Fruit fly (Drosophila melanogaster) whole organism, embryonic: ENCODE data around the gene Cep290.

Source experiments
- Ada2b ChIP-seq: fragments of 200-800 bp; sonication (Bioruptor generic); IDR thresholded peaks from 2 replicates; pipeline ENCODE4 v1.3.6; 2022; ENCODE audit warnings: missing biosample characterization, missing genetic modification characterization
- B-H1 ChIP-seq: fragments of 200-800 bp; sonication (Bioruptor generic); IDR thresholded peaks from 3 replicates; pipeline ENCODE4 v1.3.6; 2022; ENCODE audit warnings: missing biosample characterization, missing genetic modification characterization
- CG10366 ChIP-seq: fragments of 200-800 bp; sonication (Bioruptor generic); IDR thresholded peaks from 2 replicates; pipeline ENCODE4 v1.3.6; 2022; ENCODE audit warnings: missing biosample characterization, missing genetic modification characterization
- CG12104 ChIP-seq: fragments of 200-800 bp; sonication (Bioruptor generic); optimal IDR thresholded peaks from 3 replicates; lab custom pipeline; 2016; ENCODE audit warnings: missing biosample characterization, missing genetic modification characterization
- CG12299 ChIP-seq: fragments of 200-800 bp; sonication (Bioruptor generic); optimal IDR thresholded peaks from 2 replicates; lab custom pipeline; 2018; ENCODE audit warnings: missing biosample characterization, mild to moderate bottlenecking, missing genetic modification characterization
- CG14965 ChIP-seq: fragments of 200-800 bp; sonication (Bioruptor generic); optimal IDR thresholded peaks from 2 replicates; lab custom pipeline; 2016; ENCODE audit warnings: missing biosample characterization, missing genetic modification characterization, borderline replicate concordance
- CG1529 ChIP-seq: fragments of 200-800 bp; sonication (Bioruptor generic); optimal IDR thresholded peaks from 3 replicates; lab custom pipeline; 2018; ENCODE audit warnings: missing biosample characterization, missing genetic modification characterization
- CG17568 ChIP-seq: fragments of 200-800 bp; sonication (Bioruptor generic); optimal IDR thresholded peaks from 2 replicates; lab custom pipeline; 2018; ENCODE audit warnings: missing biosample characterization, mild to moderate bottlenecking, missing genetic modification characterization, moderate library complexity
- CG18262 ChIP-seq: fragments of 200-800 bp; optimal IDR thresholded peaks from 3 replicates; lab custom pipeline; 2019; ENCODE audit warnings: missing biosample characterization, mild to moderate bottlenecking, missing genetic modification characterization, moderate library complexity
- CG31224 ChIP-seq: fragments of 200-800 bp; sonication (Bioruptor generic); IDR thresholded peaks from 2 replicates; pipeline ENCODE4 v1.3.6; 2022; ENCODE audit warnings: missing biosample characterization, missing genetic modification characterization
- CG32767 ChIP-seq: fragments of 200-800 bp; sonication (Bioruptor generic); IDR thresholded peaks from 2 replicates; pipeline ENCODE4 v1.3.6; 2022; ENCODE audit warnings: missing biosample characterization, missing genetic modification characterization
- CG34224 ChIP-seq: fragments of 200-800 bp; sonication (Bioruptor generic); IDR thresholded peaks from 3 replicates; pipeline ENCODE4 v1.3.6; 2022; ENCODE audit warnings: missing biosample characterization, missing genetic modification characterization; ENCODE audit not compliant: partially characterized antibody
- CG4820 ChIP-seq: fragments of 200-800 bp; sonication (Bioruptor generic); optimal IDR thresholded peaks from 3 replicates; lab custom pipeline; 2016; ENCODE audit warnings: missing biosample characterization, missing genetic modification characterization
- CG5245 ChIP-seq: fragments of 200-800 bp; sonication (Bioruptor generic); optimal IDR thresholded peaks from 3 replicates; lab custom pipeline; 2016; ENCODE audit warnings: missing biosample characterization, missing genetic modification characterization
- CG6272 ChIP-seq: fragments of 200-800 bp; sonication (Bioruptor generic); IDR thresholded peaks from 2 replicates; pipeline ENCODE4 v1.3.6; 2022; ENCODE audit warnings: missing biosample characterization, missing genetic modification characterization
- CG6689 ChIP-seq: fragments of 200-800 bp; sonication (Bioruptor generic); IDR thresholded peaks from 2 replicates; pipeline ENCODE4 v1.3.6; 2022; ENCODE audit warnings: missing biosample characterization, missing genetic modification characterization
- CG6791 ChIP-seq: fragments of 200-800 bp; sonication (Bioruptor generic); IDR thresholded peaks from 3 replicates; pipeline ENCODE4 v1.3.6; 2022; ENCODE audit warnings: missing biosample characterization, missing genetic modification characterization; ENCODE audit not compliant: partially characterized antibody
- CG9876 ChIP-seq: fragments of 200-800 bp; sonication (Bioruptor generic); optimal IDR thresholded peaks from 2 replicates; lab custom pipeline; 2016; ENCODE audit warnings: missing biosample characterization, missing genetic modification characterization
- E2f2 ChIP-seq: fragments of 200-800 bp; sonication (Bioruptor generic); IDR thresholded peaks from 2 replicates; pipeline ENCODE4 v1.3.6; 2022; ENCODE audit warnings: missing biosample characterization, missing genetic modification characterization
- Gug ChIP-seq: fragments of 200-800 bp; sonication (Bioruptor generic); IDR thresholded peaks from 4 replicates; pipeline ENCODE4 v1.3.6; 2022; ENCODE audit warnings: missing biosample characterization, missing genetic modification characterization
- HLHmδ ChIP-seq: fragments of 200-800 bp; sonication (Bioruptor generic); optimal IDR thresholded peaks from 2 replicates; lab custom pipeline; 2018; ENCODE audit warnings: missing biosample characterization, mild to moderate bottlenecking, missing genetic modification characterization, moderate library complexity
- Hr78 ChIP-seq, 2 experiments: fragments of 200-800 bp in 1 of 2; fragments of >200 bp in 1 of 2; sonication (Bioruptor generic) in 1 of 2; optimal IDR thresholded peaks; 2 replicates each; lab custom pipeline; 2017 to 2019; ENCODE audit warnings: missing biosample characterization in 2 of 2, missing genetic modification characterization in 2 of 2, mild to moderate bottlenecking in 1 of 2, moderate library complexity in 1 of 2
- Hsf ChIP-seq: fragments of 200-800 bp; sonication (Bioruptor generic); optimal IDR thresholded peaks from 3 replicates; lab custom pipeline; 2016; ENCODE audit warnings: missing biosample characterization, missing genetic modification characterization
- Jarid2 ChIP-seq: fragments of 200-800 bp; sonication (Bioruptor generic); optimal IDR thresholded peaks from 3 replicates; lab custom pipeline; 2017; ENCODE audit warnings: mild to moderate bottlenecking, missing biosample characterization, missing genetic modification reagents, missing genetic modification characterization
- PHDP ChIP-seq: fragments of 200-800 bp; sonication (Bioruptor generic); optimal IDR thresholded peaks from 3 replicates; lab custom pipeline; 2018; ENCODE audit warnings: missing biosample characterization, mild to moderate bottlenecking, missing genetic modification characterization, moderate library complexity
- Pdp1 ChIP-seq, 2 experiments: fragments of 200-800 bp; sonication (Bioruptor generic); optimal IDR thresholded peaks; 3 replicates each; lab custom pipeline; 2016; ENCODE audit warnings: missing biosample characterization in 2 of 2, missing genetic modification characterization in 2 of 2, mild to moderate bottlenecking in 1 of 2, moderate library complexity in 1 of 2
- Scr ChIP-seq: fragments of 200-800 bp; sonication (Bioruptor generic); IDR thresholded peaks from 2 replicates; pipeline ENCODE4 v1.3.6; 2022; ENCODE audit warnings: missing biosample characterization, missing genetic modification characterization; ENCODE audit not compliant: partially characterized antibody
- Sox100B ChIP-seq: fragments of 200-800 bp; sonication (Bioruptor generic); optimal IDR thresholded peaks from 3 replicates; lab custom pipeline; 2018; ENCODE audit warnings: missing biosample characterization, mild to moderate bottlenecking, missing genetic modification characterization
- Sox102F ChIP-seq: fragments of 200-800 bp; sonication (Bioruptor generic); optimal IDR thresholded peaks from 2 replicates; lab custom pipeline; 2018; ENCODE audit warnings: missing biosample characterization, mild to moderate bottlenecking, missing genetic modification characterization, moderate library complexity
- amos ChIP-seq: fragments of 200-800 bp; sonication (Bioruptor generic); IDR thresholded peaks from 2 replicates; pipeline ENCODE4 v1.3.6; 2022; ENCODE audit warnings: missing biosample characterization, missing genetic modification characterization; ENCODE audit not compliant: partially characterized antibody
- bowl ChIP-seq: fragments of 200-800 bp; sonication (Bioruptor generic); IDR thresholded peaks from 2 replicates; pipeline ENCODE4 v1.3.6; 2022; ENCODE audit warnings: missing biosample characterization, missing genetic modification characterization
- corto ChIP-seq: fragments of 200-800 bp; sonication (Bioruptor generic); optimal IDR thresholded peaks from 2 replicates; lab custom pipeline; 2016; ENCODE audit warnings: missing biosample characterization, mild to moderate bottlenecking, missing genetic modification characterization, moderate library complexity
- dan ChIP-seq: fragments of 200-800 bp; sonication (Bioruptor generic); IDR thresholded peaks from 2 replicates; pipeline ENCODE4 v1.3.6; 2022; ENCODE audit warnings: missing biosample characterization, missing genetic modification characterization
- gsb ChIP-seq: fragments of 200-800 bp; sonication (Bioruptor generic); IDR thresholded peaks from 2 replicates; pipeline ENCODE4 v1.3.6; 2022; ENCODE audit warnings: missing biosample characterization, missing genetic modification characterization
- h ChIP-seq: fragments of >200 bp; optimal IDR thresholded peaks from 2 replicates; lab custom pipeline; 2017
- hb ChIP-seq: fragments of 200-800 bp; sonication (Bioruptor generic); IDR thresholded peaks from 3 replicates; pipeline ENCODE4 v1.3.6; 2022; ENCODE audit warnings: missing biosample characterization, missing genetic modification characterization; ENCODE audit not compliant: partially characterized antibody
- jigr1 ChIP-seq: fragments of 200-800 bp; sonication (Bioruptor generic); IDR thresholded peaks from 3 replicates; pipeline ENCODE4 v1.3.6; 2022; ENCODE audit warnings: missing biosample characterization, missing genetic modification characterization
- lola ChIP-seq, 3 experiments: fragments of >200 bp in 2 of 3; fragments of 200-800 bp in 1 of 3; sonication (Bioruptor generic) in 1 of 3; optimal IDR thresholded peaks; 2 replicates each; lab custom pipeline; 2017 to 2019; ENCODE audit warnings: missing biosample characterization in 3 of 3, missing genetic modification characterization in 3 of 3, mild to moderate bottlenecking in 1 of 3, moderate library complexity in 1 of 3
- mam ChIP-seq: fragments of 200-800 bp; sonication (Bioruptor generic); optimal IDR thresholded peaks from 3 replicates; lab custom pipeline; 2016; ENCODE audit warnings: missing biosample characterization, missing genetic modification characterization
- nmo ChIP-seq: fragments of 200-800 bp; sonication (Bioruptor generic); optimal IDR thresholded peaks from 2 replicates; lab custom pipeline; 2018; ENCODE audit warnings: missing biosample characterization, mild to moderate bottlenecking, missing genetic modification characterization, moderate library complexity
- oc ChIP-seq: fragments of 200-800 bp; sonication (Bioruptor generic); optimal IDR thresholded peaks from 2 replicates; lab custom pipeline; 2018; ENCODE audit warnings: missing biosample characterization, mild to moderate bottlenecking, missing genetic modification characterization, moderate library complexity
- pan ChIP-seq, 4 experiments: fragments of >200 bp in 3 of 4; fragments of 200-800 bp in 1 of 4; sonication (Bioruptor generic) in 1 of 4; optimal IDR thresholded peaks in 3 of 4; IDR thresholded peaks in 1 of 4; 2 replicates each; pipeline versions ENCODE4 v1.3.6 to Lab custom; 2017 to 2022; ENCODE audit warnings: missing biosample characterization in 2 of 4, missing genetic modification characterization in 2 of 4, mixed read lengths in 1 of 4
- pho ChIP-seq: fragments of 200-800 bp; sonication (Bioruptor generic); optimal IDR thresholded peaks from 2 replicates; lab custom pipeline; 2016; ENCODE audit warnings: missing biosample characterization, missing genetic modification characterization
- pzg ChIP-seq: fragments of 200-800 bp; sonication (Bioruptor generic); optimal IDR thresholded peaks from 3 replicates; lab custom pipeline; 2018; ENCODE audit warnings: missing biosample characterization, mild to moderate bottlenecking, missing genetic modification characterization, moderate library complexity
- schlank ChIP-seq: fragments of 200-800 bp; sonication (Bioruptor generic); optimal IDR thresholded peaks from 2 replicates; lab custom pipeline; 2018; ENCODE audit warnings: missing biosample characterization, mild to moderate bottlenecking, missing genetic modification characterization
- sob ChIP-seq: fragments of 200-800 bp; sonication (Bioruptor generic); IDR thresholded peaks from 2 replicates; pipeline ENCODE4 v1.3.6; 2022; ENCODE audit warnings: missing biosample characterization, missing genetic modification characterization
- tap ChIP-seq: fragments of 200-800 bp; optimal IDR thresholded peaks from 3 replicates; lab custom pipeline; 2019; ENCODE audit warnings: missing biosample characterization, mild to moderate bottlenecking, missing genetic modification characterization, moderate library complexity
- trem ChIP-seq: fragments of 200-800 bp; optimal IDR thresholded peaks from 3 replicates; lab custom pipeline; 2019; ENCODE audit warnings: missing biosample characterization, mild to moderate bottlenecking, missing genetic modification characterization, moderate library complexity
- zfh1 ChIP-seq: fragments of 200-800 bp; sonication (Bioruptor generic); IDR thresholded peaks from 3 replicates; pipeline ENCODE4 v1.3.6; 2022; ENCODE audit warnings: missing biosample characterization, missing genetic modification characterization

Cep290 gene

DNA sequence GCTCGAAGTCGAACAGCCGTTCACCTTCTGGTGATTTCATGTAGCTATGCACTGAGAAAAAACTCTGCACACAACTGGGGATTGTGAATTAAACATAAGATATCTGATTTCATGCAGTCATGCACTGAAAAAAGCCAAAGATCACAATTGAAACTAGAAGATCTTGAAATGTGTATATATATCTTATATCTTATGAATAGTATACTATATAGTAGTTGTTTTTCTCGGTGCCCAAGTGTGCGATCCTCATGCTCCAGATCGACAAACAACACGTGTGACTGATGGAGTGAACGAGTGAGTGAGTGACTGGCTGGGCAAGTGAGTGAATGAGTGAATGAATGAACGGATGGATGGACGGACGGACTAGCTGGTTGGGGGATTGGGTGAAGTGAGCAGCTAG lies 21.8 kb upstream of the Cep290 start (continued):
- TF ChIP-seq lola (GFP tag; optimal IDR thresholded peaks at IDR 0.05; lab: Kevin White, UChicago) (peak in 1 of 3 experiments; percentile 55), Hsf (GFP tag; lab: Kevin White, UChicago) (peak; percentile 53), mam (GFP tag; lab: Kevin White, UChicago) (peak; percentile 44), HLHmδ (GFP tag; lab: Kevin White, UChicago) (peak; percentile 21), CG18262 (tag; lab: Kevin White, UChicago) (peak; percentile 86), CG12299 (no peak), CG32767 (peak; percentile 68), Pdp1 (GFP tag; optimal IDR thresholded peaks at IDR 0.05; lab: Kevin White, UChicago) (peak in 1 of 2 experiments; percentile 51), CG6791 (no peak), CG1529 (GFP tag; lab: Kevin White, UChicago) (peak; percentile 39), CG6689 (GFP tag; lab: Robert Waterston, UW) (peak; percentile 80), Sox102F (peak; percentile 77), Gug (peak; percentile 69), hb (GFP tag; lab: Robert Waterston, UW) (no peak), tap (peak; percentile 82), pzg (GFP tag; lab: Kevin White, UChicago) (no peak), bowl (peak; percentile 22; the same call in 1 of the 2 replicates), B-H1 (GFP tag; lab: Robert Waterston, UW) (peak; percentile 10; the same call in 1 of the 3 replicates), zfh1 (peak; percentile 83), CG9876 (GFP tag; lab: Kevin White, UChicago) (no peak), schlank (peak; percentile 33), Ada2b (GFP tag; lab: Robert Waterston, UW) (peak; percentile 81), sob (GFP tag; lab: Robert Waterston, UW) (peak; percentile 79), CG5245 (peak; percentile 50), gsb (GFP tag; lab: Robert Waterston, UW) (peak; percentile 41; the same call in 1 of the 2 replicates), oc (no peak), h (lab: Kevin White, UChicago) (no peak), dan (GFP tag; lab: Robert Waterston, UW) (peak; percentile 31; the same call in 1 of the 2 replicates), trem (tag; lab: Kevin White, UChicago) (peak; percentile 73), Hr78 (GFP tag; optimal IDR thresholded peaks at IDR 0.05; lab: Kevin White, UChicago) (peak in 1 of 2 experiments; percentile 60), corto (GFP tag; lab: Kevin White, UChicago) (no peak), CG34224 (GFP tag; lab: Robert Waterston, UW) (no peak), CG17568 (GFP tag; lab: Kevin White, UChicago) (no peak), E2f2 (peak; percentile 39; the same call in 1 of the 2 replicates), PHDP (tag; lab: Kevin White, UChicago) (peak; percentile 74), nmo (GFP tag; lab: Kevin White, UChicago) (peak; percentile 59), CG4820 (GFP tag; lab: Kevin White, UChicago) (peak; percentile 82), CG6272 (GFP tag; lab: Robert Waterston, UW) (0 out of 2 replicates have a peak, but pooled peaks have one; percentile 23), jigr1 (GFP tag; lab: Robert Waterston, UW) (no peak), CG14965 (GFP tag; lab: Kevin White, UChicago) (no peak), CG10366 (GFP tag; lab: Robert Waterston, UW) (peak; percentile 33), CG12104 (peak; percentile 48), Sox100B (GFP tag; lab: Kevin White, UChicago) (peak; percentile 84), pho (GFP tag; lab: Kevin White, UChicago) (no peak), Jarid2 (GFP tag; lab: Kevin White, UChicago) (peak; percentile 48), Scr (no peak), pan (optimal IDR thresholded peaks at IDR 0.05; lab: Kevin White, UChicago) (no peak), pan (GFP tag; optimal IDR thresholded peaks at IDR 0.05 in 1 of 2, IDR thresholded peaks at IDR 0.05 in 1 of 2) (peak in 1 of 2 experiments; percentile 70), CG31224 (GFP tag; lab: Robert Waterston, UW) (peak; percentile 44; the same call in 1 of the 2 replicates), amos (no peak)
